Fruit fly (Drosophila melanogaster) whole organism, embryonic: ENCODE results near the gene CG13047.

Source experiments
- Atf3 ChIP-seq: fragments of 200-800 bp; sonication (Bioruptor generic); optimal IDR thresholded peaks from 3 replicates; lab custom pipeline; 2016; ENCODE audit warnings: missing biosample characterization, missing genetic modification characterization
- Awh ChIP-seq: fragments of 200-800 bp; sonication (Bioruptor generic); IDR thresholded peaks from 2 replicates; pipeline ENCODE4, ENCODE4 v1.3.6; 2022; ENCODE audit warnings: missing biosample characterization, missing genetic modification characterization
- CG11085 ChIP-seq: fragments of 200-800 bp; sonication (Bioruptor generic); IDR thresholded peaks from 2 replicates; pipeline ENCODE4 v1.3.6; 2022; ENCODE audit warnings: missing biosample characterization, missing genetic modification characterization
- CG12744 ChIP-seq: fragments of 200-800 bp; sonication (Bioruptor generic); optimal IDR thresholded peaks from 2 replicates; lab custom pipeline; 2016; ENCODE audit warnings: missing biosample characterization, missing genetic modification characterization
- CG12769 ChIP-seq: fragments of 200-800 bp; sonication (Bioruptor generic); optimal IDR thresholded peaks from 2 replicates; lab custom pipeline; 2019; ENCODE audit warnings: missing biosample characterization, mild to moderate bottlenecking, missing genetic modification characterization, moderate library complexity
- CG15269 ChIP-seq: fragments of 200-800 bp; sonication (Bioruptor generic); optimal IDR thresholded peaks from 2 replicates; lab custom pipeline; 2018; ENCODE audit warnings: missing biosample characterization, mild to moderate bottlenecking, missing genetic modification characterization, moderate library complexity
- CG15479 ChIP-seq: fragments of 200-800 bp; sonication (Bioruptor generic); optimal IDR thresholded peaks from 3 replicates; lab custom pipeline; 2019; ENCODE audit warnings: missing biosample characterization, mild to moderate bottlenecking, missing genetic modification characterization, moderate library complexity
- CG17568 ChIP-seq: fragments of 200-800 bp; sonication (Bioruptor generic); optimal IDR thresholded peaks from 2 replicates; lab custom pipeline; 2018; ENCODE audit warnings: missing biosample characterization, mild to moderate bottlenecking, missing genetic modification characterization, moderate library complexity
- CG30020 ChIP-seq: fragments of 200-800 bp; optimal IDR thresholded peaks from 2 replicates; lab custom pipeline; 2019; ENCODE audit warnings: missing biosample characterization, mild to moderate bottlenecking, missing genetic modification characterization, moderate library complexity
- CG33557 ChIP-seq: fragments of 200-800 bp; sonication (Bioruptor generic); optimal IDR thresholded peaks from 2 replicates; lab custom pipeline; 2019; ENCODE audit warnings: missing biosample characterization, mild to moderate bottlenecking, missing genetic modification characterization, moderate library complexity
- CG3838 ChIP-seq: fragments of 200-800 bp; sonication (Bioruptor generic); optimal IDR thresholded peaks from 3 replicates; lab custom pipeline; 2016; ENCODE audit warnings: missing biosample characterization, missing genetic modification characterization
- CG4820 ChIP-seq: fragments of 200-800 bp; sonication (Bioruptor generic); optimal IDR thresholded peaks from 3 replicates; lab custom pipeline; 2016; ENCODE audit warnings: missing biosample characterization, missing genetic modification characterization
- CG8290 ChIP-seq, 3 experiments: fragments of 200-800 bp; sonication (Bioruptor generic); optimal IDR thresholded peaks; 2 replicates each; lab custom pipeline; 2016 to 2019; ENCODE audit warnings: missing biosample characterization in 3 of 3, missing genetic modification characterization in 3 of 3, mild to moderate bottlenecking in 2 of 3, moderate library complexity in 1 of 3
- CG8388 ChIP-seq: fragments of 200-800 bp; sonication (Bioruptor generic); optimal IDR thresholded peaks from 2 replicates; lab custom pipeline; 2019; ENCODE audit warnings: missing biosample characterization, mild to moderate bottlenecking, missing genetic modification characterization, moderate library complexity
- CG8944 ChIP-seq: fragments of 200-800 bp; sonication (Bioruptor generic); optimal IDR thresholded peaks from 3 replicates; lab custom pipeline; 2016; ENCODE audit warnings: missing biosample characterization, missing genetic modification characterization
- CG9876 ChIP-seq: fragments of 200-800 bp; sonication (Bioruptor generic); optimal IDR thresholded peaks from 2 replicates; lab custom pipeline; 2016; ENCODE audit warnings: missing biosample characterization, missing genetic modification characterization
- Doc2 ChIP-seq: fragments of 200-800 bp; sonication (Bioruptor generic); IDR thresholded peaks from 2 replicates; pipeline ENCODE4 v1.3.6; 2022; ENCODE audit warnings: missing biosample characterization, missing genetic modification characterization
- Fer2 ChIP-seq: fragments of 200-800 bp; sonication (Bioruptor generic); optimal IDR thresholded peaks from 2 replicates; lab custom pipeline; 2018; ENCODE audit warnings: missing biosample characterization, mild to moderate bottlenecking, missing genetic modification characterization, moderate library complexity
- Gsc ChIP-seq: fragments of 200-800 bp; sonication (Bioruptor generic); IDR thresholded peaks from 2 replicates; pipeline ENCODE4 v1.3.6; 2022; ENCODE audit warnings: missing biosample characterization, missing genetic modification characterization
- Hr51 ChIP-seq, 2 experiments: fragments of 200-800 bp; sonication (Bioruptor generic); optimal IDR thresholded peaks; 2 replicates in 1 of 2; 3 replicates in 1 of 2; lab custom pipeline; 2016 to 2018; ENCODE audit warnings: missing biosample characterization in 2 of 2, missing genetic modification characterization in 2 of 2, mild to moderate bottlenecking in 1 of 2, moderate library complexity in 1 of 2
- Hr78 ChIP-seq, 2 experiments: fragments of 200-800 bp in 1 of 2; fragments of >200 bp in 1 of 2; sonication (Bioruptor generic) in 1 of 2; optimal IDR thresholded peaks; 2 replicates each; lab custom pipeline; 2017 to 2019; ENCODE audit warnings: missing biosample characterization in 2 of 2, missing genetic modification characterization in 2 of 2, mild to moderate bottlenecking in 1 of 2, moderate library complexity in 1 of 2
- Mes4 ChIP-seq: fragments of 200-800 bp; sonication (Bioruptor generic); optimal IDR thresholded peaks from 2 replicates; lab custom pipeline; 2016; ENCODE audit warnings: missing biosample characterization, missing genetic modification characterization
- Tbp ChIP-seq: fragments of >200 bp; optimal IDR thresholded peaks from 2 replicates; lab custom pipeline; 2018; ENCODE audit warnings: missing biosample characterization, missing genetic modification characterization
- Xbp1 ChIP-seq: fragments of 200-800 bp; sonication (Bioruptor generic); optimal IDR thresholded peaks from 3 replicates; lab custom pipeline; 2016; ENCODE audit warnings: missing biosample characterization, mild to moderate bottlenecking, missing genetic modification characterization
- abd-A ChIP-seq: fragments of 200-800 bp; sonication (Bioruptor generic); optimal IDR thresholded peaks from 3 replicates; lab custom pipeline; 2019; ENCODE audit warnings: missing biosample characterization, mild to moderate bottlenecking, missing genetic modification characterization, moderate library complexity
- bowl ChIP-seq: fragments of 200-800 bp; sonication (Bioruptor generic); IDR thresholded peaks from 2 replicates; pipeline ENCODE4 v1.3.6; 2022; ENCODE audit warnings: missing biosample characterization, missing genetic modification characterization
- chinmo ChIP-seq: fragments of 200-800 bp; sonication (Bioruptor generic); IDR thresholded peaks from 4 replicates; pipeline ENCODE4 v1.3.6; 2022; ENCODE audit warnings: missing biosample characterization, missing genetic modification characterization; ENCODE audit not compliant: partially characterized antibody
- dan ChIP-seq: fragments of 200-800 bp; sonication (Bioruptor generic); IDR thresholded peaks from 2 replicates; pipeline ENCODE4 v1.3.6; 2022; ENCODE audit warnings: missing biosample characterization, missing genetic modification characterization
- dimm ChIP-seq: fragments of 200-800 bp; sonication (Bioruptor generic); IDR thresholded peaks from 2 replicates; pipeline ENCODE4 v1.3.6; 2022; ENCODE audit warnings: missing biosample characterization, missing genetic modification characterization
- dmrt11E ChIP-seq: fragments of 200-800 bp; sonication (Bioruptor generic); optimal IDR thresholded peaks from 3 replicates; lab custom pipeline; 2018; ENCODE audit warnings: missing biosample characterization, mild to moderate bottlenecking, missing genetic modification characterization, moderate library complexity
- dmrt99B ChIP-seq: fragments of 200-800 bp; sonication (Bioruptor generic); optimal IDR thresholded peaks from 2 replicates; lab custom pipeline; 2018; ENCODE audit warnings: missing biosample characterization, mild to moderate bottlenecking, missing genetic modification characterization, moderate library complexity
- hb ChIP-seq: fragments of 200-800 bp; sonication (Bioruptor generic); IDR thresholded peaks from 3 replicates; pipeline ENCODE4 v1.3.6; 2022; ENCODE audit warnings: missing biosample characterization, missing genetic modification characterization; ENCODE audit not compliant: partially characterized antibody
- lmd ChIP-seq: fragments of 200-800 bp; sonication (Bioruptor generic); IDR thresholded peaks from 2 replicates; pipeline ENCODE4 v1.3.6; 2022; ENCODE audit warnings: missing biosample characterization, missing genetic modification characterization
- mirr ChIP-seq: fragments of 200-800 bp; sonication (Bioruptor generic); optimal IDR thresholded peaks from 3 replicates; lab custom pipeline; 2018; ENCODE audit warnings: missing biosample characterization, mild to moderate bottlenecking, missing genetic modification characterization
- nom ChIP-seq: fragments of 200-800 bp; sonication (Bioruptor generic); optimal IDR thresholded peaks from 2 replicates; lab custom pipeline; 2017; ENCODE audit warnings: missing biosample characterization, missing genetic modification characterization, mild to moderate bottlenecking, moderate library complexity, missing genetic modification reagents
- oc ChIP-seq: fragments of 200-800 bp; sonication (Bioruptor generic); optimal IDR thresholded peaks from 2 replicates; lab custom pipeline; 2018; ENCODE audit warnings: missing biosample characterization, mild to moderate bottlenecking, missing genetic modification characterization, moderate library complexity
- pan ChIP-seq, 4 experiments: fragments of >200 bp in 3 of 4; fragments of 200-800 bp in 1 of 4; sonication (Bioruptor generic) in 1 of 4; optimal IDR thresholded peaks in 3 of 4; IDR thresholded peaks in 1 of 4; 2 replicates each; pipeline versions ENCODE4 v1.3.6 to Lab custom; 2017 to 2022; ENCODE audit warnings: missing biosample characterization in 2 of 4, missing genetic modification characterization in 2 of 4, mixed read lengths in 1 of 4
- prd ChIP-seq, 3 experiments: fragments of >200 bp in 2 of 3; fragments of 200-800 bp in 1 of 3; sonication (Bioruptor generic) in 1 of 3; optimal IDR thresholded peaks in 2 of 3; IDR thresholded peaks in 1 of 3; 2 replicates in 2 of 3; 3 replicates in 1 of 3; pipeline versions ENCODE4 v1.3.6 to Lab custom; 2017 to 2022; ENCODE audit warnings: missing biosample characterization in 1 of 3, missing genetic modification characterization in 1 of 3
- pzg ChIP-seq: fragments of 200-800 bp; sonication (Bioruptor generic); optimal IDR thresholded peaks from 3 replicates; lab custom pipeline; 2018; ENCODE audit warnings: missing biosample characterization, mild to moderate bottlenecking, missing genetic modification characterization, moderate library complexity
- sd ChIP-seq: fragments of 200-800 bp; sonication (Bioruptor generic); optimal IDR thresholded peaks from 3 replicates; lab custom pipeline; 2018; ENCODE audit warnings: missing biosample characterization, mild to moderate bottlenecking, missing genetic modification characterization, moderate library complexity
- sens ChIP-seq: fragments of 200-800 bp; sonication (Bioruptor generic); peaks from one replicate; lab custom pipeline; 2016; ENCODE audit warnings: missing biosample characterization, missing genetic modification characterization
- slp2 ChIP-seq: fragments of 200-800 bp; sonication (Bioruptor generic); optimal IDR thresholded peaks from 2 replicates; lab custom pipeline; 2016; ENCODE audit warnings: missing biosample characterization, missing genetic modification characterization
- vvl ChIP-seq: fragments of 200-800 bp; sonication (Bioruptor generic); IDR thresholded peaks from 2 replicates; pipeline ENCODE4 v1.3.6; 2022; ENCODE audit warnings: missing biosample characterization, missing genetic modification characterization
- zf30C ChIP-seq: fragments of 200-800 bp; sonication (Bioruptor generic); optimal IDR thresholded peaks from 3 replicates; lab custom pipeline; 2018; ENCODE audit warnings: missing biosample characterization, mild to moderate bottlenecking, missing genetic modification characterization

The CG13047 gene

DNA sequence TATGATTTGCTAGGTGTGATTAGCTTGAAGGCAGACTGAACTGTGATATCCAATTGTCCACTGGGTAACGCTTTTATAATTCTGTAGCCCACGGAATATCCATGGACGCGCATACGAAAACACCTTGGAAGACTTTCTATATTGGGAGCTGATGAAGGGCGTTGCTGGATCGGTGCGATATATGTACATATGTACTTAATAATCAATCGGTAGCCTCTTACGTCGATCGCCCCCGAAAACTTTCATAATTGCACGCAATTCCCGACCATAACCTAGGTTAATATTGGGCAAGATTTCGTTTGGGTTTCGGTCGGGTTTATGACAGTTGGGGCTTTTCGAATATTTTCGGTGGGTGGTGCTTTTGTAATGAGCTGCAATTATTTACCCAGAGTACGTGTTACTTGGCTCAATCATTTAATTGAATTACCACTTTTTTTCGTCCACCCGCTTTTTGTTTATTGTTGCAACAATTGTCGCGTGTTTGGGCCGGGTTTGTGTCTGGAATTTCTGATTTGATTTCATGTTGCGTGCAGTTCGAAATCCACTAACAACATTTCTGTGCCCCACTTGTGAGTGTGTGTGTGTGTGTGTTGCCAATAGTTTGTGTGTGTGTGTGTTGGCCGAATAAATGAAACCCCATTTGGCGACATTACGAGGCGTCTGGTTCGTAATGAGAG is 3.2 kb downstream of the CG13047 start, which contains the start of gene CG13049:
CG13049 (minus strand) TSS at position 51 of the 677 bp plus-strand sequence.
- peak; percentile 3 for TF ChIP-seq sd (tag; lab: Kevin White, UChicago)
- peak; percentile 52; the same call in 1 of the 2 replicates for TF ChIP-seq vvl (GFP tag; lab: Robert Waterston, UW)
- TF ChIP-seq Hr51 (GFP tag; optimal IDR thresholded peaks at IDR 0.05; lab: Kevin White, UChicago): no peak
- no peak for TF ChIP-seq pan (optimal IDR thresholded peaks at IDR 0.05; lab: Kevin White, UChicago)
- TF ChIP-seq pan (GFP tag; optimal IDR thresholded peaks at IDR 0.05 in 1 of 2, IDR thresholded peaks at IDR 0.05 in 1 of 2): peak in 1 of 2 experiments; percentile 12
- TF ChIP-seq, all 482 proteins: peak for 3

DNA sequence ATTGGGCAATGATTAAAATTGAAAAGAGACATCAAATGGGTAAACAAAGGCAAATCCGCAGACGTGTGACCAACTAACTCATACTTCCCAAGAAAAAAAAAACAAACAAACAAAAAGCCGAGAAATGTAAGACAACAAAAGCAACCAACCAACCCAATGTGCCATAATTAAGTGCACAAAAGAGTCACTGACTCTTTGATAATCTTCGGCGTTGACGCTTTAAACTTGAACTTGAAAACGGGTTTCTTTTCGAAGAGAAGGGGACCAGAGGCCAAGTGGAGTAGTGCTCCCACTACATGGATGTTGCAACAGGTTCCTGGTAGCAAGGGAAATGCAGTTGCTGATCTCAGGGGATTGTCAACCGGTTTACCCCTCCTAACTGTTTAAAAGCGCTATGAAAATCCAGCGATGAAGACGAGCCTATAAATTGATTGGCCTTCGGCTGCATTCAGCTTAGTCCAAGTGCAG is 5.2 kb downstream of the CG13047 start, which contains the start of gene CG13064:
CG13064 (plus strand) TSS at position 418 of the 468 bp plus-strand sequence.
- TF ChIP-seq abd-A (tag; lab: Kevin White, UChicago) (peak; percentile 75), Atf3 (GFP tag; lab: Kevin White, UChicago) (no peak), CG8388 (GFP tag; lab: Kevin White, UChicago) (no peak), prd (optimal IDR thresholded peaks at IDR 0.05; lab: Kevin White, UChicago) (no peak), prd (GFP tag; IDR thresholded peaks at IDR 0.05; lab: Robert Waterston, UW) (no peak), CG30020 (tag; lab: Kevin White, UChicago) (no peak), dan (GFP tag; lab: Robert Waterston, UW) (no peak), chinmo (GFP tag; lab: Robert Waterston, UW) (0 out of 4 replicates have a peak, but pooled peaks have one; percentile 65), Tbp (no peak), zf30C (GFP tag; lab: Kevin White, UChicago) (no peak), Awh (GFP tag; lab: Robert Waterston, UW) (peak; percentile 19; the same call in 1 of the 2 replicates), CG8290 (GFP tag; optimal IDR thresholded peaks at IDR 0.05; lab: Kevin White, UChicago) (no peak), CG8290 (tag; optimal IDR thresholded peaks at IDR 0.05; lab: Kevin White, UChicago) (no peak), CG15479 (no peak), dimm (GFP tag; lab: Robert Waterston, UW) (no peak), lmd (GFP tag; lab: Robert Waterston, UW) (no peak), CG11085 (GFP tag; lab: Robert Waterston, UW) (no peak), CG12744 (GFP tag; lab: Kevin White, UChicago) (no peak), mirr (GFP tag; lab: Kevin White, UChicago) (no peak), oc (tag; lab: Kevin White, UChicago) (peak; percentile 56), nom (GFP tag; lab: Kevin White, UChicago) (peak; percentile 8), CG15269 (tag; lab: Kevin White, UChicago) (peak; percentile 27), Hr78 (GFP tag; optimal IDR thresholded peaks at IDR 0.05; lab: Kevin White, UChicago) (peak in 1 of 2 experiments; percentile 87), CG12769 (peak; percentile 50)

DNA sequence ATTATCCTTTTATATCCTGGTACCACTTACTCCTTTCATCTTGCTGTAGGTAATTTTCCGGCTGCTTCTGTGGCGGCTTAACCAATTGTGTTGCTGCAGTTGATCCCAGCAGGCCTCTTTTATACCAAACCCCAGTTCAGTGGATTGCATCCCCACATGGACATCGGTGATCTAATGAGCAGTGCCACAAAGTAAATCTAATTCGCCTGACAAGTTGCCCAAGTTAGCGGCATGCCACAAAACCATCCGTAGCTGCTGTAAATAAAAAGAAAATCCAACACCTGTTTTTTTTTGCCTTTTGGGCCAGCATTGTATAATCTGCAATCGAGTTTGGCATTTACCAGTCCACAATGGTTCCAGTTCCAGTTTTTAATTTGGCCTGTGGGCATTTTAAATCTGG is 6.0 kb downstream of the CG13047 start, which contains the start of gene CG13050:
CG13050 (minus strand) TSS at position 101 of the 400 bp plus-strand sequence.
- no peak for TF ChIP-seq dmrt99B (tag; lab: Kevin White, UChicago)
- TF ChIP-seq CG9876: no peak
- TF ChIP-seq CG3838 (GFP tag; lab: Kevin White, UChicago): no peak
- TF ChIP-seq hb (GFP tag; lab: Robert Waterston, UW): no peak
- no peak for TF ChIP-seq Doc2 (GFP tag; lab: Robert Waterston, UW)
- no peak for TF ChIP-seq CG4820 (GFP tag; lab: Kevin White, UChicago)
- no peak for TF ChIP-seq sens (GFP tag; lab: Kevin White, UChicago)
- TF ChIP-seq Xbp1 (GFP tag; lab: Kevin White, UChicago): no peak
- TF ChIP-seq dmrt11E (tag; lab: Kevin White, UChicago): no peak
- no peak for TF ChIP-seq CG33557 (GFP tag; lab: Kevin White, UChicago)
- TF ChIP-seq Mes4 (GFP tag; lab: Kevin White, UChicago): no peak
- no peak for TF ChIP-seq Gsc (GFP tag; lab: Robert Waterston, UW)
- TF ChIP-seq CG8944 (GFP tag; lab: Kevin White, UChicago): no peak
- no peak for TF ChIP-seq bowl (GFP tag; lab: Robert Waterston, UW)
- TF ChIP-seq Fer2 (tag; lab: Kevin White, UChicago): no peak
- TF ChIP-seq slp2: no peak
- TF ChIP-seq CG17568: no peak
- TF ChIP-seq pzg (GFP tag; lab: Kevin White, UChicago): no peak
